Fruit fly (Drosophila melanogaster): ENCODE data around the gene TTLL4B.

Gene TTLL4B

dm6 chr2L:3883939-3884338 is 21.5 kb downstream of the TTLL4B start:
- TF ChIP-seq Dfd (GFP tag; optimal IDR thresholded peaks at IDR 0.05), result peak; percentile 78
- no peak for TF ChIP-seq jim (GFP tag; optimal IDR thresholded peaks at IDR 0.05)

dm6 chr2L:3888173-3888572 is 25.7 kb downstream of the TTLL4B start:
- TF ChIP-seq sage (GFP tag; optimal IDR thresholded peaks at IDR 0.05) (no peak), dsf (GFP tag; optimal IDR thresholded peaks at IDR 0.05; ENCODE audit: borderline replicate concordance) (no peak), Abd-B (GFP tag; optimal IDR thresholded peaks at IDR 0.05) (no peak), rgr (GFP tag; optimal IDR thresholded peaks at IDR 0.05) (no peak), jim (GFP tag; optimal IDR thresholded peaks at IDR 0.05) (peak; percentile 29), Sp1 (GFP tag; optimal IDR thresholded peaks at IDR 0.05) (no peak)

DNA sequence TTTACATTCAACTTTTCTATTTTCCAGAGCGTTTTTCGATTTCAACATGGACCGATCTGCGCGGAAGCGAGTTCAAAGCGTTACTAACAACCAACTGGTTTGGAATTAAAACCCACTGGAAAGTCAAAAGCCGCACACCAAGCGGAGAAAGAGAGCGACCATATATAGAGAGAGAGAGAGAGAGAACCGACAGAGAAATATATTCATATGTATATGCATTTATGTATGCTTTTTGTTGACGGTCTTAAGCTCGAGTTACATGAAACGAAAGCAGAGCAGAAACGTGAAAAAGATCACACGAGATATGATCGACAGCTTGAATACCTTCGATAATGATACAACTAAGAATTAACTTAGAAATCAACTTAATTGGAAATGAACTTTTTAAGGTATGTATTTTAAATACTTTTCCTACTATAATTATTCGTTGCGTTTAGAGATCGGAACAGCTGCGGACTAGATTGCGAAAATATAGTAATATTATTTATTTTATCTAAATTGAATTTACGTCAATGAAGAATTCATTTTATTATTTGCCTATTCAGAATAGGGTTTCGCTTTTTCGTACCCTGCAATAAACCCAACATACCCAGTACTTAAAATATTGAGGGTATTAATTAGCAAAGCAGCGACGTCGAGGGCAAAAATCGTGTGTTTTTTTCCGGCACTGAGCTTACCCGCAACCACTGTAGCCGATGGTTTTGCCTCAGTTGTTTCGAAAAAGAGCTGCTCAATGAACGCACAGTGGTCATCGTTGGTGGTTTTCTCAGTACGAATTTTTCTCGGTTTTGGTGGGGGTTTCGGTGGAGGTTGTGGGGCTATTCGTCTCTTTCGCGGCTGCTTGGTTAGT is 26.5 kb downstream of the TTLL4B start:
- TF ChIP-seq Sp1 (GFP tag; optimal IDR thresholded peaks at IDR 0.05), result peak; percentile 84
- no peak for TF ChIP-seq Hr83 (GFP tag; optimal IDR thresholded peaks at IDR 0.05; ENCODE audit: poor library complexity, severe bottlenecking)
- no peak for TF ChIP-seq Dfd (GFP tag; optimal IDR thresholded peaks at IDR 0.05)
- no peak for TF ChIP-seq jim (GFP tag; optimal IDR thresholded peaks at IDR 0.05)
- TF ChIP-seq pan (optimal IDR thresholded peaks at IDR 0.05), result peak; percentile 70
- TF ChIP-seq Rel (GFP tag; optimal IDR thresholded peaks at IDR 0.05), result peak; percentile 4
- no peak for TF ChIP-seq Rel (tag; optimal IDR thresholded peaks at IDR 0.05)
- no peak for TF ChIP-seq CG32264 (GFP tag; optimal IDR thresholded peaks at IDR 0.05)
- peak; percentile 45 for TF ChIP-seq brk (GFP tag; optimal IDR thresholded peaks at IDR 0.05)
- TF ChIP-seq psq (GFP tag; optimal IDR thresholded peaks at IDR 0.05), result peak; percentile 80
- peak; percentile 42 for TF ChIP-seq h (GFP tag; optimal IDR thresholded peaks at IDR 0.05)
- peak; percentile 78 for TF ChIP-seq woc (GFP tag; optimal IDR thresholded peaks at IDR 0.05)
- peak; percentile 54 for TF ChIP-seq dmrt93B (GFP tag; optimal IDR thresholded peaks at IDR 0.05)
- TF ChIP-seq fru (GFP tag; optimal IDR thresholded peaks at IDR 0.05), result peak; percentile 74
- peak; percentile 77 for TF ChIP-seq Vsx2 (GFP tag; optimal IDR thresholded peaks at IDR 0.05; ENCODE audit: partially characterized antibody)
- TF ChIP-seq usp (GFP tag; optimal IDR thresholded peaks at IDR 0.05), result no peak
- TF ChIP-seq Abd-B (GFP tag; optimal IDR thresholded peaks at IDR 0.05), result no peak
- peak in 1 of 2 experiments; percentile 31 for TF ChIP-seq dl (GFP tag; optimal IDR thresholded peaks at IDR 0.05; ENCODE audit: insufficient read depth in 1 of 2, partially characterized antibody in 2 of 2)
- peak; percentile 75 for TF ChIP-seq OdsH (GFP tag; optimal IDR thresholded peaks at IDR 0.05)
- no peak for TF ChIP-seq GATAd (GFP tag; optimal IDR thresholded peaks at IDR 0.05)
- TF ChIP-seq sv (GFP tag; optimal IDR thresholded peaks at IDR 0.05), result peak; percentile 18
- TF ChIP-seq HLH106 (tag; optimal IDR thresholded peaks at IDR 0.05), result peak; percentile 71
- peak; percentile 34 for TF ChIP-seq ey (GFP tag; optimal IDR thresholded peaks at IDR 0.05)
- TF ChIP-seq Dif (GFP tag; optimal IDR thresholded peaks at IDR 0.05; ENCODE audit: partially characterized antibody), result peak; percentile 65
- peak; percentile 55 for TF ChIP-seq rgr (GFP tag; optimal IDR thresholded peaks at IDR 0.05)
- TF ChIP-seq dsf (GFP tag; optimal IDR thresholded peaks at IDR 0.05; ENCODE audit: borderline replicate concordance), result no peak
- TF ChIP-seq foxo (GFP tag; optimal IDR thresholded peaks at IDR 0.05), result peak in 1 of 2 experiments; percentile 72
- TF ChIP-seq br (GFP tag; optimal IDR thresholded peaks at IDR 0.05), result peak; percentile 18
- peak; percentile 47 for TF ChIP-seq CG9705 (GFP tag; optimal IDR thresholded peaks at IDR 0.05)
- peak; percentile 29 for TF ChIP-seq tai (GFP tag; optimal IDR thresholded peaks at IDR 0.05)
- TF ChIP-seq Hnf4 (GFP tag; optimal IDR thresholded peaks at IDR 0.05), result peak; percentile 6

DNA sequence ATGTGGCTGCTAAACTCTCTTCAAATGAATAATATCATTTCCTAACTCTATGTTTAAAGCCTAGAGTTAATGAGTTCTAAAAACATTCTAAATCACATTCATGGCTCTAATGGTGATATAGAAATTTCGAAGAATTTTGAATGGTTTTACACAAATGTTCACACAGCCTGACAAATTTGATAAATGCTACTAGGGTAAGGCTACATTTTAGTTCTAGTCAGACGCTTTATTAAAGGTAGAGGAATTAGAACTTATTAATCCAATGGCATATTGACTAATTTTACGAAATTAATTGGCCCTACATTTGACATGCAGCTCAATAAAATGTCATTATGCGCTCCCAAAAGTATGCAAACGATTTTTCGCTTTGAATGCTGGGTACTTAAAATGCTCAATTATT is 27.4 kb downstream of the TTLL4B start:
- TF ChIP-seq Hr83 (GFP tag; optimal IDR thresholded peaks at IDR 0.05; ENCODE audit: poor library complexity, severe bottlenecking) (no peak), Myc (optimal IDR thresholded peaks at IDR 0.05) (peak; percentile 80), sv (GFP tag; optimal IDR thresholded peaks at IDR 0.05) (no peak), fru (GFP tag; optimal IDR thresholded peaks at IDR 0.05) (no peak), psq (GFP tag; optimal IDR thresholded peaks at IDR 0.05) (no peak), ey (GFP tag; optimal IDR thresholded peaks at IDR 0.05) (no peak), Vsx2 (GFP tag; optimal IDR thresholded peaks at IDR 0.05; ENCODE audit: partially characterized antibody) (peak; percentile 25), jim (GFP tag; optimal IDR thresholded peaks at IDR 0.05) (no peak), foxo (GFP tag; optimal IDR thresholded peaks at IDR 0.05) (no peak)

Data from whole organism, wandering third instar larva.